Fruit fly (Drosophila melanogaster) whole organism, embryonic: ENCODE measurements around the gene GCS2alpha.

Experiments used
- Abd-B ChIP-seq: fragments of 200-800 bp; sonication (Bioruptor generic); optimal IDR thresholded peaks from 2 replicates; lab custom pipeline; 2018; ENCODE audit warnings: missing biosample characterization, mild to moderate bottlenecking, missing genetic modification characterization, moderate library complexity
- Ada2b ChIP-seq: fragments of 200-800 bp; sonication (Bioruptor generic); IDR thresholded peaks from 2 replicates; pipeline ENCODE4 v1.3.6; 2022; ENCODE audit warnings: missing biosample characterization, missing genetic modification characterization
- Antp ChIP-seq: fragments of 200-800 bp; sonication (Bioruptor generic); optimal IDR thresholded peaks from 3 replicates; lab custom pipeline; 2016; ENCODE audit warnings: missing biosample characterization, missing genetic modification characterization
- Awh ChIP-seq: fragments of 200-800 bp; sonication (Bioruptor generic); IDR thresholded peaks from 2 replicates; pipeline ENCODE4, ENCODE4 v1.3.6; 2022; ENCODE audit warnings: missing biosample characterization, missing genetic modification characterization
- Bdp1 ChIP-seq: fragments of 200-800 bp; sonication (Bioruptor generic); optimal IDR thresholded peaks from 3 replicates; lab custom pipeline; 2016; ENCODE audit warnings: missing biosample characterization, missing genetic modification characterization
- C15 ChIP-seq: fragments of 200-800 bp; sonication (Bioruptor generic); IDR thresholded peaks from 3 replicates; pipeline ENCODE4 v1.3.6; 2022; ENCODE audit warnings: missing biosample characterization, missing genetic modification characterization
- CG10462 ChIP-seq: fragments of 200-800 bp; sonication (Bioruptor generic); optimal IDR thresholded peaks from 2 replicates; lab custom pipeline; 2016; ENCODE audit warnings: missing biosample characterization, missing genetic modification characterization
- CG1233 ChIP-seq: fragments of 200-800 bp; sonication (Bioruptor generic); optimal IDR thresholded peaks from 4 replicates; lab custom pipeline; 2018; ENCODE audit warnings: missing biosample characterization, mild to moderate bottlenecking, missing genetic modification characterization
- CG15479 ChIP-seq: fragments of 200-800 bp; sonication (Bioruptor generic); optimal IDR thresholded peaks from 3 replicates; lab custom pipeline; 2019; ENCODE audit warnings: missing biosample characterization, mild to moderate bottlenecking, missing genetic modification characterization, moderate library complexity
- CG17328 ChIP-seq: fragments of 200-800 bp; sonication (Bioruptor generic); IDR thresholded peaks from 2 replicates; pipeline ENCODE4 v1.3.6; 2022; ENCODE audit warnings: missing biosample characterization, missing genetic modification characterization
- CG17568 ChIP-seq: fragments of 200-800 bp; sonication (Bioruptor generic); optimal IDR thresholded peaks from 2 replicates; lab custom pipeline; 2018; ENCODE audit warnings: missing biosample characterization, mild to moderate bottlenecking, missing genetic modification characterization, moderate library complexity
- CG2202 ChIP-seq: fragments of 200-800 bp; sonication (Bioruptor generic); optimal IDR thresholded peaks from 2 replicates; lab custom pipeline; 2018; ENCODE audit warnings: missing biosample characterization, mild to moderate bottlenecking, missing genetic modification characterization
- CG6175 ChIP-seq: fragments of 200-800 bp; sonication (Bioruptor generic); IDR thresholded peaks from 3 replicates; pipeline ENCODE4 v1.3.6; 2022; ENCODE audit warnings: missing biosample characterization, missing genetic modification characterization
- CG6683 ChIP-seq: fragments of 200-800 bp; sonication (Bioruptor generic); optimal IDR thresholded peaks from 2 replicates; lab custom pipeline; 2017; ENCODE audit warnings: missing biosample characterization, mild to moderate bottlenecking, missing genetic modification characterization, missing genetic modification reagents
- CG7928 ChIP-seq: fragments of 200-800 bp; sonication (Bioruptor generic); optimal IDR thresholded peaks from 2 replicates; lab custom pipeline; 2017; ENCODE audit warnings: missing biosample characterization, mild to moderate bottlenecking, missing genetic modification characterization
- CG8924 ChIP-seq: fragments of 200-800 bp; optimal IDR thresholded peaks from 3 replicates; lab custom pipeline; 2019; ENCODE audit warnings: missing biosample characterization, mild to moderate bottlenecking, missing genetic modification characterization, moderate library complexity
- CG9215 ChIP-seq: fragments of 200-800 bp; sonication (Bioruptor generic); IDR thresholded peaks from 2 replicates; pipeline ENCODE4 v1.3.6; 2022; ENCODE audit warnings: missing biosample characterization, missing genetic modification characterization
- CoRest ChIP-seq: fragments of 200-800 bp; sonication (Bioruptor generic); optimal IDR thresholded peaks from 3 replicates; lab custom pipeline; 2018; ENCODE audit warnings: missing biosample characterization, mild to moderate bottlenecking, missing genetic modification characterization, moderate library complexity
- D ChIP-seq, 2 experiments: fragments of 200-800 bp in 1 of 2; fragments of >200 bp in 1 of 2; sonication (Bioruptor generic) in 1 of 2; optimal IDR thresholded peaks; 2 replicates in 1 of 2; 3 replicates in 1 of 2; lab custom pipeline; 2017; ENCODE audit warnings: mild to moderate bottlenecking in 1 of 2, missing biosample characterization in 1 of 2, missing genetic modification characterization in 1 of 2, missing genetic modification reagents in 1 of 2
- Gug ChIP-seq: fragments of 200-800 bp; sonication (Bioruptor generic); IDR thresholded peaks from 4 replicates; pipeline ENCODE4 v1.3.6; 2022; ENCODE audit warnings: missing biosample characterization, missing genetic modification characterization
- HLH4C ChIP-seq: fragments of 200-800 bp; sonication (Bioruptor generic); IDR thresholded peaks from 3 replicates; pipeline ENCODE4 v1.3.6; 2022; ENCODE audit warnings: missing biosample characterization, missing genetic modification characterization; ENCODE audit not compliant: partially characterized antibody
- MBD-R2 ChIP-seq: fragments of 200-800 bp; sonication (Bioruptor generic); IDR thresholded peaks from 2 replicates; pipeline ENCODE4 v1.3.6; 2022; ENCODE audit warnings: missing biosample characterization, missing genetic modification characterization
- Nf-YB ChIP-seq: fragments of 200-800 bp; sonication (Bioruptor generic); optimal IDR thresholded peaks from 3 replicates; lab custom pipeline; 2019; ENCODE audit warnings: missing biosample characterization, mild to moderate bottlenecking, missing genetic modification characterization, moderate library complexity
- NfI ChIP-seq: fragments of 200-800 bp; sonication (Bioruptor generic); optimal IDR thresholded peaks from 3 replicates; lab custom pipeline; 2018; ENCODE audit warnings: missing biosample characterization, mild to moderate bottlenecking, missing genetic modification characterization, moderate library complexity
- Poxn ChIP-seq: fragments of 200-800 bp; sonication (Bioruptor generic); IDR thresholded peaks from 2 replicates; pipeline ENCODE4 v1.3.6; 2022; ENCODE audit warnings: missing biosample characterization, missing genetic modification characterization
- Ssrp ChIP-seq: fragments of 200-800 bp; sonication (Bioruptor generic); optimal IDR thresholded peaks from 2 replicates; lab custom pipeline; 2018; ENCODE audit warnings: missing biosample characterization, mild to moderate bottlenecking, missing genetic modification characterization, moderate library complexity
- bab2 ChIP-seq: fragments of 200-800 bp; sonication (Bioruptor generic); optimal IDR thresholded peaks from 2 replicates; lab custom pipeline; 2016; ENCODE audit warnings: missing biosample characterization, missing genetic modification characterization
- cas ChIP-seq: fragments of 200-800 bp; sonication (Bioruptor generic); IDR thresholded peaks from 2 replicates; pipeline ENCODE4 v1.3.6; 2022; ENCODE audit warnings: missing biosample characterization, missing genetic modification characterization
- ci ChIP-seq: fragments of 200-800 bp; sonication (Bioruptor generic); IDR thresholded peaks from 3 replicates; pipeline ENCODE4 v1.3.6; 2022; ENCODE audit warnings: missing biosample characterization, missing genetic modification characterization
- crp ChIP-seq, 2 experiments: fragments of 200-800 bp; sonication (Bioruptor generic); optimal IDR thresholded peaks; 2 replicates in 1 of 2; 3 replicates in 1 of 2; lab custom pipeline; 2017; ENCODE audit warnings: missing biosample characterization in 2 of 2, missing genetic modification characterization in 2 of 2, mild to moderate bottlenecking in 1 of 2, moderate library complexity in 1 of 2
- dan ChIP-seq: fragments of 200-800 bp; sonication (Bioruptor generic); IDR thresholded peaks from 2 replicates; pipeline ENCODE4 v1.3.6; 2022; ENCODE audit warnings: missing biosample characterization, missing genetic modification characterization
- ems ChIP-seq: fragments of 200-800 bp; sonication (Bioruptor generic); optimal IDR thresholded peaks from 3 replicates; lab custom pipeline; 2016; ENCODE audit warnings: missing biosample characterization, missing genetic modification characterization
- gem ChIP-seq: fragments of 200-800 bp; sonication (Bioruptor generic); optimal IDR thresholded peaks from 2 replicates; lab custom pipeline; 2019; ENCODE audit warnings: missing biosample characterization, mild to moderate bottlenecking, missing genetic modification characterization, moderate library complexity
- gfzf ChIP-seq: fragments of 200-800 bp; sonication (Bioruptor generic); optimal IDR thresholded peaks from 2 replicates; lab custom pipeline; 2016; ENCODE audit warnings: missing biosample characterization, mild to moderate bottlenecking, missing genetic modification characterization, moderate library complexity
- hkb ChIP-seq, 2 experiments: fragments of 200-800 bp in 1 of 2; fragments of >200 bp in 1 of 2; sonication (Bioruptor generic) in 1 of 2; IDR thresholded peaks in 1 of 2; optimal IDR thresholded peaks in 1 of 2; 2 replicates each; pipeline versions ENCODE4 v1.3.6 to Lab custom; 2017 to 2022; ENCODE audit warnings: missing biosample characterization in 1 of 2, missing genetic modification characterization in 1 of 2
- ind ChIP-seq: fragments of 200-800 bp; sonication (Bioruptor generic); optimal IDR thresholded peaks from 3 replicates; lab custom pipeline; 2016; ENCODE audit warnings: missing biosample characterization, missing genetic modification characterization
- kni ChIP-seq: fragments of 200-800 bp; sonication (Bioruptor generic); optimal IDR thresholded peaks from 3 replicates; lab custom pipeline; 2017; ENCODE audit warnings: mild to moderate bottlenecking, missing biosample characterization, missing genetic modification reagents, missing genetic modification characterization
- lmd ChIP-seq: fragments of 200-800 bp; sonication (Bioruptor generic); IDR thresholded peaks from 2 replicates; pipeline ENCODE4 v1.3.6; 2022; ENCODE audit warnings: missing biosample characterization, missing genetic modification characterization
- odd ChIP-seq: fragments of 200-800 bp; sonication (Bioruptor generic); optimal IDR thresholded peaks from 2 replicates; lab custom pipeline; 2017; ENCODE audit warnings: missing biosample characterization, mild to moderate bottlenecking, missing genetic modification characterization
- pfk ChIP-seq: fragments of 200-800 bp; sonication (Bioruptor generic); optimal IDR thresholded peaks from 2 replicates; lab custom pipeline; 2018; ENCODE audit warnings: missing biosample characterization, mild to moderate bottlenecking, missing genetic modification characterization, moderate library complexity
- salm ChIP-seq: fragments of 200-800 bp; sonication (Bioruptor generic); optimal IDR thresholded peaks from 2 replicates; lab custom pipeline; 2018; ENCODE audit warnings: missing biosample characterization, mild to moderate bottlenecking, missing genetic modification characterization
- schlank ChIP-seq: fragments of 200-800 bp; sonication (Bioruptor generic); optimal IDR thresholded peaks from 2 replicates; lab custom pipeline; 2018; ENCODE audit warnings: missing biosample characterization, mild to moderate bottlenecking, missing genetic modification characterization
- sens ChIP-seq: fragments of 200-800 bp; sonication (Bioruptor generic); peaks from one replicate; lab custom pipeline; 2016; ENCODE audit warnings: missing biosample characterization, missing genetic modification characterization
- sim ChIP-seq: fragments of 200-800 bp; sonication (Bioruptor generic); IDR thresholded peaks from 2 replicates; pipeline ENCODE4 v1.3.6; 2022; ENCODE audit warnings: missing biosample characterization, missing genetic modification characterization
- sqz ChIP-seq: fragments of 200-800 bp; sonication (Bioruptor generic); optimal IDR thresholded peaks from 3 replicates; lab custom pipeline; 2018; ENCODE audit warnings: missing biosample characterization, mild to moderate bottlenecking, missing genetic modification characterization
- sug ChIP-seq: fragments of 200-800 bp; optimal IDR thresholded peaks from 2 replicates; lab custom pipeline; 2019; ENCODE audit warnings: missing biosample characterization, mild to moderate bottlenecking, missing genetic modification characterization, moderate library complexity
- tll ChIP-seq, 2 experiments: fragments of 200-800 bp in 1 of 2; fragments of >200 bp in 1 of 2; sonication (Bioruptor generic) in 1 of 2; optimal IDR thresholded peaks; 2 replicates each; lab custom pipeline; 2017 to 2019; ENCODE audit warnings: missing biosample characterization in 2 of 2, missing genetic modification characterization in 2 of 2, mild to moderate bottlenecking in 1 of 2, moderate library complexity in 1 of 2
- twi ChIP-seq: fragments of 200-800 bp; optimal IDR thresholded peaks from 2 replicates; lab custom pipeline; 2019; ENCODE audit warnings: missing biosample characterization, mild to moderate bottlenecking, missing genetic modification characterization, moderate library complexity
- zen ChIP-seq: fragments of 200-800 bp; sonication (Bioruptor generic); optimal IDR thresholded peaks from 3 replicates; lab custom pipeline; 2018; ENCODE audit warnings: missing biosample characterization, mild to moderate bottlenecking, missing genetic modification characterization, moderate library complexity

The GCS2alpha gene

DNA sequence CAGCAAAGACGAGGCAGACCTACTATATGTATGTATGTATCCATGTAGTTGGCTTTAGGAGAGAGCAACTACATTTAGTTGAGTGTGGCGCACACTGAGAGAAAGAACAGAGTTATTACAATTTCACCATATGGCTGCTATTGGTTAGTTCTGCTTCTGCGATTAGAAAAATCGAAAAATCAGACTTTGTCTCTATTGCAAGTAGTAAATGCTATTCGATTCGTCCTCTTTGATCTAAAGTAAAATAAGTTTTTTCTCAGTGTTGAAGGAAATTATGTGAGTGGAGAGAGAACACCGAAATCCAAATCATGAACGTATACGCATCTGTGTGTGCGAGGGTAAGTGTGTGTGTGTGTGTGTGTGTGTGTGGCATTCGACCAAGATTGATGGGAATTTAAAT, 11.2 kb downstream of the GCS2alpha start (continued):
- TF ChIP-seq gfzf (GFP tag; lab: Kevin White, UChicago), result no peak
- peak in 1 of 2 experiments; percentile 12 for TF ChIP-seq crp (GFP tag; optimal IDR thresholded peaks at IDR 0.05; lab: Kevin White, UChicago)
- TF ChIP-seq cas (GFP tag; lab: Robert Waterston, UW), result peak; percentile 54; the same call in 1 of the 2 replicates
- peak; percentile 69 for TF ChIP-seq ems (GFP tag; lab: Kevin White, UChicago)
- no peak for TF ChIP-seq kni (GFP tag; lab: Kevin White, UChicago)
- no peak for TF ChIP-seq MBD-R2 (GFP tag; lab: Robert Waterston, UW)
- peak; percentile 94 for TF ChIP-seq zen (tag; lab: Kevin White, UChicago)
- TF ChIP-seq Ada2b (GFP tag; lab: Robert Waterston, UW), result peak; percentile 84
- TF ChIP-seq schlank (tag; lab: Kevin White, UChicago), result peak; percentile 19
- TF ChIP-seq CG8924 (tag; lab: Kevin White, UChicago), result peak; percentile 86
- peak; percentile 81 for TF ChIP-seq Gug (GFP tag; lab: Robert Waterston, UW)
- TF ChIP-seq twi (tag; lab: Kevin White, UChicago), result peak; percentile 71
- peak; percentile 61; the same call in 1 of the 3 replicates for TF ChIP-seq C15 (GFP tag; lab: Robert Waterston, UW)
- TF ChIP-seq Poxn (GFP tag; lab: Robert Waterston, UW), result no peak
- peak; percentile 82 for TF ChIP-seq Abd-B
- TF ChIP-seq CG1233 (GFP tag; lab: Kevin White, UChicago), result peak; percentile 77
- TF ChIP-seq CG17328, result peak; percentile 82
- peak; percentile 85 for TF ChIP-seq CoRest
- no peak for TF ChIP-seq sug (tag; lab: Kevin White, UChicago)
- peak; percentile 97 for TF ChIP-seq sens (GFP tag; lab: Kevin White, UChicago)
- peak; percentile 65 for TF ChIP-seq Awh (GFP tag; lab: Robert Waterston, UW)
- TF ChIP-seq CG15479 (GFP tag; lab: Kevin White, UChicago), result no peak
- TF ChIP-seq Ssrp (tag; lab: Kevin White, UChicago), result peak; percentile 83
- TF ChIP-seq odd (GFP tag; lab: Kevin White, UChicago), result peak; percentile 53
- peak; percentile 68; the same call in 1 of the 2 replicates for TF ChIP-seq sim (GFP tag; lab: Robert Waterston, UW)
- peak; percentile 52 for TF ChIP-seq CG17568 (GFP tag; lab: Kevin White, UChicago)
- TF ChIP-seq Antp (GFP tag; lab: Kevin White, UChicago), result peak; percentile 91
- peak; percentile 53 for TF ChIP-seq CG10462 (GFP tag; lab: Kevin White, UChicago)
- peak; percentile 71 for TF ChIP-seq CG2202 (tag; lab: Kevin White, UChicago)
- peak; percentile 80 for TF ChIP-seq bab2 (GFP tag; lab: Kevin White, UChicago)
- no peak for TF ChIP-seq CG7928 (GFP tag; lab: Kevin White, UChicago)
- no peak for TF ChIP-seq hkb (optimal IDR thresholded peaks at IDR 0.05; lab: Kevin White, UChicago)
- peak; percentile 80 for TF ChIP-seq hkb (GFP tag; IDR thresholded peaks at IDR 0.05; lab: Robert Waterston, UW)
- TF ChIP-seq CG9215, result peak; percentile 48; the same call in 1 of the 2 replicates
- peak; percentile 85 for TF ChIP-seq ind (GFP tag; lab: Kevin White, UChicago)
- peak; percentile 72 for TF ChIP-seq NfI (GFP tag; lab: Kevin White, UChicago)
- TF ChIP-seq dan (GFP tag; lab: Robert Waterston, UW), result peak; percentile 78; the same call in 1 of the 2 replicates
- TF ChIP-seq ci (GFP tag; lab: Robert Waterston, UW), result peak; percentile 87
- peak; percentile 90 for TF ChIP-seq gem (tag; lab: Kevin White, UChicago)
- TF ChIP-seq CG6175 (GFP tag; lab: Robert Waterston, UW), result no peak
- peak; percentile 87 for TF ChIP-seq lmd
- TF ChIP-seq salm (tag; lab: Kevin White, UChicago), result peak; percentile 55
- TF ChIP-seq HLH4C (GFP tag; lab: Robert Waterston, UW), result no peak
- no peak for TF ChIP-seq D (optimal IDR thresholded peaks at IDR 0.05; lab: Kevin White, UChicago)
- TF ChIP-seq D (GFP tag; optimal IDR thresholded peaks at IDR 0.05; lab: Kevin White, UChicago), result peak; percentile 90
- peak; percentile 47 for TF ChIP-seq Bdp1 (GFP tag; lab: Kevin White, UChicago)
- peak; percentile 69 for TF ChIP-seq sqz (GFP tag; lab: Kevin White, UChicago)
- TF ChIP-seq Nf-YB, result peak; percentile 53
- no peak for TF ChIP-seq pfk
- no peak for TF ChIP-seq tll (GFP tag; optimal IDR thresholded peaks at IDR 0.05; lab: Kevin White, UChicago)
- TF ChIP-seq CG6683, result peak; percentile 41
